Fruit fly (Drosophila melanogaster) whole organism, pupa: ENCODE measurements around the gene sens.
A peak's percentile ranks its signal among the peaks of the same experiment; 100 is the strongest.

Experiments
- CG12605 ChIP-seq: fragments of 200-800 bp; sonication (Bioruptor generic); IDR thresholded peaks from 2 replicates; pipeline ENCODE4 v1.3.6; 2022; ENCODE audit warnings: missing biosample characterization, missing genetic modification characterization
- D1 ChIP-seq: fragments of 200-800 bp; sonication (Bioruptor generic); optimal IDR thresholded peaks from 2 replicates; lab custom pipeline; 2018; ENCODE audit warnings: missing biosample characterization, mild to moderate bottlenecking, missing genetic modification characterization, moderate library complexity
- Ets98B ChIP-seq: fragments of 200-800 bp; sonication (Bioruptor generic); IDR thresholded peaks from 2 replicates; pipeline ENCODE4 v1.3.6; 2022; ENCODE audit warnings: missing biosample characterization, missing genetic modification characterization
- Pif1A ChIP-seq: fragments of 200-800 bp; sonication (Bioruptor generic); optimal IDR thresholded peaks from 3 replicates; lab custom pipeline; 2016; ENCODE audit warnings: missing biosample characterization, missing genetic modification characterization
- Snoo ChIP-seq: fragments of 200-800 bp; sonication (Bioruptor generic); optimal IDR thresholded peaks from 3 replicates; lab custom pipeline; 2017; ENCODE audit warnings: missing biosample characterization, mild to moderate bottlenecking, missing genetic modification characterization, inconsistent platforms

dm6 chr3L:13409809-13410521 lies 9.0 kb upstream of the sens start:
- TF ChIP-seq Ets98B (GFP tag; lab: Robert Waterston, UW) (no peak), Snoo (peak; percentile 51), D1 (tag; lab: Kevin White, UChicago) (no peak), CG12605 (GFP tag; lab: Robert Waterston, UW) (no peak), Pif1A (GFP tag; lab: Kevin White, UChicago) (no peak)
